Fruit fly (Drosophila melanogaster): Measurements from ENCODE around the gene CG33158.

DNA sequence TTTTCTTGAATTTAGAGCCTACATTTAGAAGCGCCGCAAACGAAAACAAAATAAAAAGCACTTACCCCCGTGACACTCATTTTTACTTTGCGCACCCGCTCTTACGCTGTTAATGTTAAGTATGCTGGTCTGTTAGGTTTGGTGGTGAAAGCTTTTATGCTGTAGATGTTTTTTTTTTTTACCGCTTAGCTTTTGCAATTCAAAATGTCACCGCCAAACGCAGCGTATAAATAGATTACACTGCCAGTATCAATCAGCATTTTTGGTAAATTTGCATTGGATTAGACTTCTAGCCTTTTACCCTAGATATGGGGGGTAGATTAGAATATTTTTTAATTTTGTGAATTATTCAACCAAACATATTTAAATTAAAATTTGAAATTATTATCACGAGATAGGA lies 75.8 kb downstream of the CG33158 start:
- TF ChIP-seq EcR (GFP tag; optimal IDR thresholded peaks at IDR 0.05): no peak
- no peak for TF ChIP-seq pan (optimal IDR thresholded peaks at IDR 0.05)

Measured in whole organism.